Worm (Caenorhabditis elegans): ENCODE results near the gene B0035.13.

- TF ChIP-seq nhr-23 (tag; optimal IDR thresholded peaks at IDR 0.05) (no peak), elt-3 (tag; optimal IDR thresholded peaks at IDR 0.05) (no peak), nhr-10 (tag; optimal IDR thresholded peaks at IDR 0.05) (no peak), unc-62 (GFP tag; optimal IDR thresholded peaks at IDR 0.05) (no peak), R02D3.7 (tag; optimal IDR thresholded peaks at IDR 0.05) (no peak), skn-1 (tag; optimal IDR thresholded peaks at IDR 0.05) (no peak), blmp-1 (tag; optimal IDR thresholded peaks at IDR 0.05; ENCODE audit: insufficient read depth) (no peak), crh-2 (tag; optimal IDR thresholded peaks at IDR 0.05) (no peak), ama-1 (optimal IDR thresholded peaks at IDR 0.05) (no peak)
Measured at ce11 chrIV:11319884-11320362, 13.4 kb upstream of the B0035.13 start, which contains the start of gene B0035.18.

All from whole organism, L2 larva.